Fruit fly (Drosophila melanogaster) whole organism, wandering third instar larva: ENCODE results near the gene CG15579.

Experiments
- Abd-B ChIP-seq: fragments of >200 bp; optimal IDR thresholded peaks from 2 replicates; lab custom pipeline; 2017; ENCODE audit warnings: missing biosample characterization, missing genetic modification characterization
- CG32264 ChIP-seq: fragments of 200-800 bp; sonication (Bioruptor generic); optimal IDR thresholded peaks from 2 replicates; lab custom pipeline; 2016; ENCODE audit warnings: missing biosample characterization, missing genetic modification characterization
- CG9705 ChIP-seq: fragments of 200-800 bp; sonication (Bioruptor generic); optimal IDR thresholded peaks from 2 replicates; lab custom pipeline; 2018; ENCODE audit warnings: missing biosample characterization, mild to moderate bottlenecking, missing genetic modification characterization
- CrebA ChIP-seq: fragments of 200-800 bp; sonication (Bioruptor generic); optimal IDR thresholded peaks from 2 replicates; lab custom pipeline; 2016; ENCODE audit warnings: missing biosample characterization, mild to moderate bottlenecking, missing genetic modification characterization, borderline replicate concordance
- Dfd ChIP-seq: fragments of >200 bp; optimal IDR thresholded peaks from 2 replicates; lab custom pipeline; 2017; ENCODE audit warnings: missing biosample characterization, missing genetic modification characterization
- Dif ChIP-seq: fragments of 200-275, 200-300 bp; sonication (Bioruptor generic); optimal IDR thresholded peaks from 2 replicates; lab custom pipeline; 2018; ENCODE audit warnings: missing biosample characterization, missing genetic modification characterization; ENCODE audit not compliant: partially characterized antibody
- GATAd ChIP-seq: sonication (Bioruptor generic); optimal IDR thresholded peaks from 2 replicates; lab custom pipeline; 2016; ENCODE audit warnings: missing biosample characterization, missing genetic modification characterization
- HLH106 ChIP-seq: fragments of 200-800 bp; optimal IDR thresholded peaks from 3 replicates; lab custom pipeline; 2019; ENCODE audit warnings: missing biosample characterization, mild to moderate bottlenecking, missing genetic modification characterization, moderate library complexity
- Hnf4 ChIP-seq: fragments of 200-800 bp; sonication (Bioruptor generic); optimal IDR thresholded peaks from 2 replicates; lab custom pipeline; 2016; ENCODE audit warnings: missing biosample characterization, mild to moderate bottlenecking, missing genetic modification characterization
- Hr78 ChIP-seq: fragments of >200 bp; optimal IDR thresholded peaks from 2 replicates; lab custom pipeline; 2017; ENCODE audit warnings: missing biosample characterization, missing genetic modification characterization
- Hr83 ChIP-seq: fragments of 200-300 bp; sonication (Bioruptor generic); optimal IDR thresholded peaks from 2 replicates; lab custom pipeline; 2016; ENCODE audit warnings: missing biosample characterization, mild to moderate bottlenecking, missing genetic modification characterization, moderate library complexity; ENCODE audit not compliant: poor library complexity, severe bottlenecking
- Jra ChIP-seq: sonication (Bioruptor generic); optimal IDR thresholded peaks from 2 replicates; lab custom pipeline; 2016; ENCODE audit warnings: missing biosample characterization, missing genetic modification characterization
- Mio ChIP-seq: sonication (Bioruptor generic); optimal IDR thresholded peaks from 2 replicates; lab custom pipeline; 2016; ENCODE audit warnings: missing biosample characterization, missing genetic modification characterization
- Myc ChIP-seq: fragments of >200 bp; optimal IDR thresholded peaks from 2 replicates; lab custom pipeline; 2017
- N ChIP-seq: fragments of >200 bp; optimal IDR thresholded peaks from 2 replicates; lab custom pipeline; 2018; ENCODE audit warnings: missing biosample characterization, missing external identifiers, missing genetic modification characterization
- OdsH ChIP-seq: fragments of 200-800 bp; sonication (Bioruptor generic); optimal IDR thresholded peaks from 2 replicates; lab custom pipeline; 2016; ENCODE audit warnings: missing biosample characterization, mild to moderate bottlenecking, missing genetic modification characterization
- Rel ChIP-seq, 2 experiments: fragments of 200-800 bp; sonication (Bioruptor generic) in 1 of 2; optimal IDR thresholded peaks; 2 replicates in 1 of 2; 3 replicates in 1 of 2; lab custom pipeline; 2016 to 2019; ENCODE audit warnings: mild to moderate bottlenecking in 2 of 2, missing biosample characterization in 2 of 2, missing genetic modification characterization in 2 of 2, moderate library complexity in 1 of 2
- Sp1 ChIP-seq: fragments of 200-800 bp; sonication (Bioruptor generic); optimal IDR thresholded peaks from 3 replicates; lab custom pipeline; 2019; ENCODE audit warnings: missing biosample characterization, mild to moderate bottlenecking, missing genetic modification characterization, moderate library complexity
- Vsx2 ChIP-seq: fragments of 200-300, 225-300 bp; sonication (Bioruptor generic); optimal IDR thresholded peaks from 2 replicates; lab custom pipeline; 2018; ENCODE audit warnings: missing biosample characterization, missing genetic modification characterization; ENCODE audit not compliant: partially characterized antibody
- br ChIP-seq: fragments of 200-800 bp; sonication (Bioruptor generic); optimal IDR thresholded peaks from 2 replicates; lab custom pipeline; 2016; ENCODE audit warnings: missing biosample characterization, missing genetic modification characterization
- brk ChIP-seq: fragments of 200-800 bp; sonication (Bioruptor generic); optimal IDR thresholded peaks from 2 replicates; lab custom pipeline; 2016; ENCODE audit warnings: missing biosample characterization, mild to moderate bottlenecking, missing genetic modification characterization
- dl ChIP-seq, 2 experiments: fragments of 175-275, 200-275 bp in 1 of 2; fragments of 200-275 bp in 1 of 2; sonication (Bioruptor generic); optimal IDR thresholded peaks; lab custom pipeline; 2018; ENCODE audit warnings: mild to moderate bottlenecking in 2 of 2, missing biosample characterization in 2 of 2, missing genetic modification characterization in 2 of 2, moderate library complexity in 2 of 2; ENCODE audit not compliant: partially characterized antibody in 2 of 2, insufficient read depth in 1 of 2
- dmrt93B ChIP-seq: fragments of 200-800 bp; sonication (Bioruptor generic); optimal IDR thresholded peaks from 2 replicates; lab custom pipeline; 2018; ENCODE audit warnings: missing biosample characterization, mild to moderate bottlenecking, missing genetic modification characterization
- dsf ChIP-seq: sonication (Bioruptor generic); optimal IDR thresholded peaks from 2 replicates; lab custom pipeline; 2016; ENCODE audit warnings: missing biosample characterization, missing genetic modification characterization, borderline replicate concordance
- ey ChIP-seq: fragments of 200-800 bp; sonication (Bioruptor generic); optimal IDR thresholded peaks from 2 replicates; lab custom pipeline; 2016; ENCODE audit warnings: missing biosample characterization, missing genetic modification characterization
- foxo ChIP-seq, 2 experiments: fragments of 200-800 bp; sonication (Bioruptor generic); optimal IDR thresholded peaks; 2 replicates in 1 of 2; 3 replicates in 1 of 2; lab custom pipeline; 2016 to 2017; ENCODE audit warnings: missing biosample characterization in 2 of 2, missing genetic modification characterization in 2 of 2
- fru ChIP-seq: fragments of 200-800 bp; sonication (Bioruptor generic); optimal IDR thresholded peaks from 3 replicates; lab custom pipeline; 2016; ENCODE audit warnings: missing biosample characterization, mild to moderate bottlenecking, missing genetic modification characterization
- h ChIP-seq: fragments of 200-800 bp; sonication (Bioruptor generic); optimal IDR thresholded peaks from 3 replicates; lab custom pipeline; 2016; ENCODE audit warnings: missing biosample characterization, mild to moderate bottlenecking, missing genetic modification characterization
- jim ChIP-seq: fragments of 175-275, 200-325 bp; sonication (Bioruptor generic); optimal IDR thresholded peaks from 2 replicates; lab custom pipeline; 2016; ENCODE audit warnings: missing biosample characterization, mild to moderate bottlenecking, missing genetic modification characterization
- lola ChIP-seq: fragments of >200 bp; optimal IDR thresholded peaks from 2 replicates; lab custom pipeline; 2017; ENCODE audit warnings: missing biosample characterization, missing genetic modification characterization
- pan ChIP-seq: fragments of >200 bp; optimal IDR thresholded peaks from 2 replicates; lab custom pipeline; 2017
- psq ChIP-seq: fragments of 200-800 bp; sonication (Bioruptor generic); optimal IDR thresholded peaks from 3 replicates; lab custom pipeline; 2017; ENCODE audit warnings: missing biosample characterization, mild to moderate bottlenecking, missing genetic modification characterization, moderate library complexity
- rgr ChIP-seq: fragments of 200-800 bp; sonication (Bioruptor generic); optimal IDR thresholded peaks from 3 replicates; lab custom pipeline; 2016; ENCODE audit warnings: missing biosample characterization, mild to moderate bottlenecking, missing genetic modification characterization
- sage ChIP-seq: fragments of 200-800 bp; sonication (Bioruptor generic); optimal IDR thresholded peaks from 2 replicates; lab custom pipeline; 2016; ENCODE audit warnings: missing biosample characterization, mild to moderate bottlenecking, missing genetic modification characterization
- sv ChIP-seq: fragments of 200-800 bp; sonication (Bioruptor generic); optimal IDR thresholded peaks from 3 replicates; lab custom pipeline; 2016; ENCODE audit warnings: missing biosample characterization, missing genetic modification characterization
- tai ChIP-seq: sonication (Bioruptor generic); optimal IDR thresholded peaks from 2 replicates; lab custom pipeline; 2016; ENCODE audit warnings: missing biosample characterization, missing genetic modification characterization
- usp ChIP-seq: fragments of >200 bp; optimal IDR thresholded peaks from 2 replicates; lab custom pipeline; 2017; ENCODE audit warnings: missing biosample characterization, missing genetic modification characterization
- woc ChIP-seq: sonication (Bioruptor generic); optimal IDR thresholded peaks from 2 replicates; lab custom pipeline; 2016; ENCODE audit warnings: missing biosample characterization, mild to moderate bottlenecking, missing genetic modification characterization

Gene CG15579

dm6 chrX:4265327-4265726 is 46.3 kb downstream of the CG15579 start:
- TF ChIP-seq Rel (GFP tag; optimal IDR thresholded peaks at IDR 0.05; lab: Kevin White, UChicago), result no peak
- no peak for TF ChIP-seq Rel (tag; optimal IDR thresholded peaks at IDR 0.05; lab: Kevin White, UChicago)
- TF ChIP-seq h, result no peak
- TF ChIP-seq Hr78 (GFP tag; lab: Kevin White, UChicago), result no peak
- no peak for TF ChIP-seq Hr83 (GFP tag; lab: Kevin White, UChicago)
- no peak for TF ChIP-seq Dif
- no peak for TF ChIP-seq lola (GFP tag; lab: Kevin White, UChicago)
- TF ChIP-seq jim (GFP tag; lab: Kevin White, UChicago), result no peak
- no peak for TF ChIP-seq sv (GFP tag; lab: Kevin White, UChicago)
- TF ChIP-seq Myc (lab: Kevin White, UChicago), result no peak
- no peak for TF ChIP-seq Dfd (GFP tag; lab: Kevin White, UChicago)
- TF ChIP-seq Sp1 (GFP tag; lab: Kevin White, UChicago), result no peak
- no peak for TF ChIP-seq HLH106
- TF ChIP-seq pan, result no peak
- no peak for TF ChIP-seq Abd-B (GFP tag; lab: Kevin White, UChicago)

- no peak for TF ChIP-seq tai (GFP tag; lab: Kevin White, UChicago)
- TF ChIP-seq dmrt93B (GFP tag; lab: Kevin White, UChicago), result no peak
- TF ChIP-seq Hnf4 (GFP tag; lab: Kevin White, UChicago), result no peak
- TF ChIP-seq pan, result no peak
- TF ChIP-seq ey (GFP tag; lab: Kevin White, UChicago), result no peak
- no peak for TF ChIP-seq Mio (GFP tag; lab: Kevin White, UChicago)
- TF ChIP-seq, all 38 proteins: peak for 0
These were observed 47.3 kb downstream of the CG15579 start for dm6 chrX:4264319-4264718.

dm6 chrX:4262661-4263060 is 48.9 kb downstream of the CG15579 start:
- TF ChIP-seq Sp1 (GFP tag; lab: Kevin White, UChicago), result peak; percentile 29
- TF ChIP-seq N (GFP tag; lab: Kevin White, UChicago), result no peak
- peak; percentile 46 for TF ChIP-seq fru
- TF ChIP-seq sv (GFP tag; lab: Kevin White, UChicago), result no peak
- peak; percentile 32 for TF ChIP-seq h
- TF ChIP-seq Hr83 (GFP tag; lab: Kevin White, UChicago), result no peak
- no peak for TF ChIP-seq brk (GFP tag; lab: Kevin White, UChicago)
- no peak for TF ChIP-seq CrebA (GFP tag; lab: Kevin White, UChicago)
- no peak for TF ChIP-seq GATAd (GFP tag; lab: Kevin White, UChicago)
- no peak for TF ChIP-seq lola (GFP tag; lab: Kevin White, UChicago)
- TF ChIP-seq Hnf4 (GFP tag; lab: Kevin White, UChicago), result no peak
- peak; percentile 40 for TF ChIP-seq ey (GFP tag; lab: Kevin White, UChicago)
- no peak for TF ChIP-seq Myc (lab: Kevin White, UChicago)
- TF ChIP-seq foxo (GFP tag; optimal IDR thresholded peaks at IDR 0.05; lab: Kevin White, UChicago), result peak in 1 of 2 experiments; percentile 46
- TF ChIP-seq Abd-B (GFP tag; lab: Kevin White, UChicago), result no peak
- no peak for TF ChIP-seq dsf
- peak; percentile 42 for TF ChIP-seq HLH106
- no peak for TF ChIP-seq Vsx2
- no peak for TF ChIP-seq Mio (GFP tag; lab: Kevin White, UChicago)
- TF ChIP-seq br (GFP tag; lab: Kevin White, UChicago), result peak; percentile 15
- TF ChIP-seq tai (GFP tag; lab: Kevin White, UChicago), result no peak
- TF ChIP-seq usp (GFP tag; lab: Kevin White, UChicago), result no peak
- TF ChIP-seq Dif, result no peak
- TF ChIP-seq CG9705 (GFP tag; lab: Kevin White, UChicago), result no peak
- no peak for TF ChIP-seq Jra
- no peak for TF ChIP-seq Hr78 (GFP tag; lab: Kevin White, UChicago)
- TF ChIP-seq rgr (GFP tag; lab: Kevin White, UChicago), result peak; percentile 32
- peak; percentile 3 for TF ChIP-seq woc (GFP tag; lab: Kevin White, UChicago)
- no peak for TF ChIP-seq Dfd (GFP tag; lab: Kevin White, UChicago)
- TF ChIP-seq OdsH (GFP tag; lab: Kevin White, UChicago), result peak; percentile 26
- no peak for TF ChIP-seq Rel (GFP tag; optimal IDR thresholded peaks at IDR 0.05; lab: Kevin White, UChicago)
- no peak for TF ChIP-seq Rel (tag; optimal IDR thresholded peaks at IDR 0.05; lab: Kevin White, UChicago)
- no peak for TF ChIP-seq jim (GFP tag; lab: Kevin White, UChicago)
- no peak for TF ChIP-seq CG32264 (GFP tag; lab: Kevin White, UChicago)
- TF ChIP-seq psq, result no peak
- no peak for TF ChIP-seq pan
- TF ChIP-seq dl (GFP tag; optimal IDR thresholded peaks at IDR 0.05; lab: Kevin White, UChicago; ENCODE audit: insufficient read depth in 1 of 2, partially characterized antibody in 2 of 2), result no peak
- TF ChIP-seq dmrt93B (GFP tag; lab: Kevin White, UChicago), result no peak
- no peak for TF ChIP-seq sage (GFP tag; lab: Kevin White, UChicago)
